Worm (Caenorhabditis elegans): ENCODE measurements around the gene ttr-2.

Gene ttr-2

ce11 chrIII:9903694-9904292 lies 23.8 kb upstream of the ttr-2 start:
- TF ChIP-seq tbx-37 (GFP tag; conservative IDR thresholded peaks at IDR 0.05) (no peak), hmg-4 (GFP tag; optimal IDR thresholded peaks at IDR 0.05) (no peak)

- no peak for TF ChIP-seq flt-1 (GFP tag; IDR thresholded peaks at IDR 0.05)
- no peak for TF ChIP-seq hmbx-1 (tag; optimal IDR thresholded peaks at IDR 0.05)
- no peak for TF ChIP-seq tbx-37 (GFP tag; conservative IDR thresholded peaks at IDR 0.05)
Measured at ce11 chrIII:9905307-9905706, 22.3 kb upstream of the ttr-2 start.

ce11 chrIII:9907574-9907973 lies 20.0 kb upstream of the ttr-2 start:
- TF ChIP-seq pes-1 (GFP tag; IDR thresholded peaks at IDR 0.05): no peak
- TF ChIP-seq tbx-11 (GFP tag; IDR thresholded peaks at IDR 0.05): no peak
- TF ChIP-seq flt-1 (GFP tag; IDR thresholded peaks at IDR 0.05): no peak
- no peak for TF ChIP-seq ceh-36 (tag; optimal IDR thresholded peaks at IDR 0.05)
- TF ChIP-seq sea-1 (GFP tag; conservative IDR thresholded peaks at IDR 0.05): no peak
- TF ChIP-seq F13C5.2 (tag; optimal IDR thresholded peaks at IDR 0.05): no peak
- no peak for TF ChIP-seq tra-4 (tag; optimal IDR thresholded peaks at IDR 0.05)
- no peak for TF ChIP-seq scrt-1 (GFP tag; IDR thresholded peaks at IDR 0.05)
- TF ChIP-seq ama-1 (optimal IDR thresholded peaks at IDR 0.05): no peak

- TF ChIP-seq flt-1 (GFP tag; IDR thresholded peaks at IDR 0.05) (no peak), ceh-13 (GFP tag; optimal IDR thresholded peaks at IDR 0.05) (no peak)
Measured at ce11 chrIII:9908769-9909168, 18.8 kb upstream of the ttr-2 start.

ce11 chrIII:9910608-9911479 lies 16.7 kb upstream of the ttr-2 start, which contains the start of the genes cyld-1 and F40F12.9:
Gene cyld-1, minus strand, starts transcription at chrIII:9910658.
Gene F40F12.9, plus strand, starts transcription at chrIII:9911328.
- TF ChIP-seq tbx-11 (GFP tag; IDR thresholded peaks at IDR 0.05) (no peak), ceh-36 (tag; optimal IDR thresholded peaks at IDR 0.05) (no peak), ets-7 (tag; optimal IDR thresholded peaks at IDR 0.05) (no peak), sea-1 (GFP tag; conservative IDR thresholded peaks at IDR 0.05) (no peak), ama-1 (optimal IDR thresholded peaks at IDR 0.05) (no peak), ceh-13 (GFP tag; optimal IDR thresholded peaks at IDR 0.05) (no peak), flt-1 (GFP tag; IDR thresholded peaks at IDR 0.05) (no peak), hnd-1 (tag; optimal IDR thresholded peaks at IDR 0.05) (no peak), aly-1 (tag; optimal IDR thresholded peaks at IDR 0.05) (no peak), pes-1 (GFP tag; IDR thresholded peaks at IDR 0.05) (no peak)

ce11 chrIII:9912501-9912900 lies 15.1 kb upstream of the ttr-2 start:
- TF ChIP-seq aly-1 (tag; optimal IDR thresholded peaks at IDR 0.05): no peak
- TF ChIP-seq B0310.2 (tag; optimal IDR thresholded peaks at IDR 0.05): no peak
- TF ChIP-seq sea-1 (GFP tag; conservative IDR thresholded peaks at IDR 0.05): no peak

- TF ChIP-seq aly-1 (tag; optimal IDR thresholded peaks at IDR 0.05): no peak
- TF ChIP-seq flt-1 (GFP tag; IDR thresholded peaks at IDR 0.05): no peak
- TF ChIP-seq hnd-1 (tag; optimal IDR thresholded peaks at IDR 0.05): no peak
- TF ChIP-seq hmbx-1 (tag; optimal IDR thresholded peaks at IDR 0.05): no peak
- no peak for TF ChIP-seq ceh-13 (GFP tag; optimal IDR thresholded peaks at IDR 0.05)
Measured at ce11 chrIII:9912998-9913397, 14.6 kb upstream of the ttr-2 start.

- TF ChIP-seq ets-7 (tag; optimal IDR thresholded peaks at IDR 0.05) (no peak), ceh-36 (tag; optimal IDR thresholded peaks at IDR 0.05) (no peak), scrt-1 (GFP tag; IDR thresholded peaks at IDR 0.05) (no peak), sea-1 (GFP tag; conservative IDR thresholded peaks at IDR 0.05) (no peak), ama-1 (optimal IDR thresholded peaks at IDR 0.05) (no peak), F13C5.2 (tag; optimal IDR thresholded peaks at IDR 0.05) (no peak), hmg-4 (GFP tag; optimal IDR thresholded peaks at IDR 0.05) (no peak), tra-4 (tag; optimal IDR thresholded peaks at IDR 0.05) (no peak), ceh-13 (GFP tag; optimal IDR thresholded peaks at IDR 0.05) (no peak), pes-1 (GFP tag; IDR thresholded peaks at IDR 0.05) (no peak), hnd-1 (tag; optimal IDR thresholded peaks at IDR 0.05) (no peak), tbx-11 (GFP tag; IDR thresholded peaks at IDR 0.05) (no peak), tbx-37 (GFP tag; conservative IDR thresholded peaks at IDR 0.05) (no peak), aly-1 (tag; optimal IDR thresholded peaks at IDR 0.05) (no peak), hmbx-1 (tag; optimal IDR thresholded peaks at IDR 0.05) (no peak), B0310.2 (tag; optimal IDR thresholded peaks at IDR 0.05) (no peak)
Measured at ce11 chrIII:9913722-9914121, 13.8 kb upstream of the ttr-2 start, which contains the start of gene cbp-3. Gene cbp-3, plus strand, starts transcription at chrIII:9913993.

- TF ChIP-seq flt-1 (GFP tag; IDR thresholded peaks at IDR 0.05): no peak
- TF ChIP-seq ama-1 (optimal IDR thresholded peaks at IDR 0.05): no peak
- TF ChIP-seq scrt-1 (GFP tag; IDR thresholded peaks at IDR 0.05): no peak
- no peak for TF ChIP-seq B0310.2 (tag; optimal IDR thresholded peaks at IDR 0.05)
- TF ChIP-seq aly-1 (tag; optimal IDR thresholded peaks at IDR 0.05): no peak
- TF ChIP-seq ceh-13 (GFP tag; optimal IDR thresholded peaks at IDR 0.05): no peak
- TF ChIP-seq hnd-1 (tag; optimal IDR thresholded peaks at IDR 0.05): no peak
- TF ChIP-seq ceh-36 (tag; optimal IDR thresholded peaks at IDR 0.05): no peak
- TF ChIP-seq sea-1 (GFP tag; conservative IDR thresholded peaks at IDR 0.05): no peak
- no peak for TF ChIP-seq tbx-11 (GFP tag; IDR thresholded peaks at IDR 0.05)
- no peak for TF ChIP-seq hmg-4 (GFP tag; optimal IDR thresholded peaks at IDR 0.05)
- TF ChIP-seq tbx-37 (GFP tag; conservative IDR thresholded peaks at IDR 0.05): no peak
- no peak for TF ChIP-seq F13C5.2 (tag; optimal IDR thresholded peaks at IDR 0.05)
- TF ChIP-seq ets-7 (tag; optimal IDR thresholded peaks at IDR 0.05): no peak
- no peak for TF ChIP-seq tra-4 (tag; optimal IDR thresholded peaks at IDR 0.05)
- no peak for TF ChIP-seq pes-1 (GFP tag; IDR thresholded peaks at IDR 0.05)
Measured at ce11 chrIII:9920764-9921163, 6.8 kb upstream of the ttr-2 start, which contains the start of gene F40F12.3. Gene F40F12.3, minus strand, starts transcription at chrIII:9920864.
